Worm (Caenorhabditis elegans) whole organism, L1 larva: Measurements from ENCODE around the gene str-193.

ENCODE experiments used
- C04F5.9 ChIP-seq: sonication (generic microtip); optimal IDR thresholded peaks from 2 replicates; lab custom pipeline; 2016; ENCODE audit warnings: missing genetic modification characterization, missing compliant biosample characterization
- C16A3.4 ChIP-seq: fragments of 150-350 bp; optimal IDR thresholded peaks from 2 replicates; lab custom pipeline; 2014; ENCODE audit warnings: missing biosample characterization, missing genetic modification characterization
- C34B4.2 ChIP-seq: sonication (generic microtip); optimal IDR thresholded peaks from 2 replicates; lab custom pipeline; 2017; ENCODE audit warnings: mild to moderate bottlenecking, missing genetic modification characterization, missing compliant biosample characterization
- Y116A8C.19 ChIP-seq: sonication (generic microtip); optimal IDR thresholded peaks from 2 replicates; lab custom pipeline; 2016; ENCODE audit warnings: missing compliant biosample characterization, missing genetic modification characterization, borderline replicate concordance
- aha-1 ChIP-seq: fragments of 150-350 bp; optimal IDR thresholded peaks from 2 replicates; lab custom pipeline; 2014; ENCODE audit warnings: missing biosample characterization, missing genetic modification characterization
- ama-1 ChIP-seq: fragments of 150-350 bp; optimal IDR thresholded peaks from 2 replicates; lab custom pipeline; 2014
- blmp-1 ChIP-seq: fragments of 150-350 bp; optimal IDR thresholded peaks from 2 replicates; lab custom pipeline; 2014; ENCODE audit warnings: missing biosample characterization, missing genetic modification characterization
- ceh-8 ChIP-seq: fragments of 200-800 bp; sonication (Bioruptor generic); optimal IDR thresholded peaks from 2 replicates; lab custom pipeline; 2018; ENCODE audit warnings: mild to moderate bottlenecking, missing genetic modification characterization, moderate library complexity, missing compliant biosample characterization
- ceh-82 ChIP-seq, 3 experiments: fragments of 150-350 bp in 1 of 3; sonication (generic microtip) in 2 of 3; optimal IDR thresholded peaks; 2 replicates each; lab custom pipeline; 2014 to 2017; ENCODE audit warnings: missing biosample characterization in 3 of 3, missing genetic modification characterization in 3 of 3
- ceh-90 ChIP-seq: sonication (generic microtip); optimal IDR thresholded peaks from 2 replicates; lab custom pipeline; 2016; ENCODE audit warnings: missing genetic modification characterization, missing compliant biosample characterization
- ces-1 ChIP-seq: fragments of 150-350 bp; optimal IDR thresholded peaks from 2 replicates; lab custom pipeline; 2014; ENCODE audit warnings: missing biosample characterization, missing genetic modification reagents, missing genetic modification characterization
- dsc-1 ChIP-seq: sonication (generic microtip); optimal IDR thresholded peaks from 2 replicates; lab custom pipeline; 2016; ENCODE audit warnings: mild to moderate bottlenecking, missing genetic modification characterization, missing compliant biosample characterization
- efl-1 ChIP-seq, 4 experiments: fragments of 150-350 bp; optimal IDR thresholded peaks in 3 of 4; peaks in 1 of 4; 1 replicate in 1 of 4; 2 replicates in 3 of 4; lab custom pipeline; 2014; ENCODE audit warnings: missing biosample characterization in 2 of 4, missing genetic modification characterization in 2 of 4, missing genetic modification reagents in 2 of 4
- efl-3 ChIP-seq: fragments of 200-800 bp; sonication (Bioruptor generic); optimal IDR thresholded peaks from 2 replicates; lab custom pipeline; 2018; ENCODE audit warnings: mild to moderate bottlenecking, missing genetic modification characterization, missing compliant biosample characterization
- egl-13 ChIP-seq: sonication (generic microtip); optimal IDR thresholded peaks from 2 replicates; lab custom pipeline; 2016; ENCODE audit warnings: missing genotype, missing genetic modification reagents, missing genetic modification characterization, missing compliant biosample characterization
- egl-27 ChIP-seq, 2 experiments: fragments of 150-350 bp in 1 of 2; sonication (generic microtip); optimal IDR thresholded peaks; 3 replicates each; lab custom pipeline; 2017 to 2018; ENCODE audit warnings: missing biosample characterization in 2 of 2, missing genetic modification characterization in 2 of 2, missing genetic modification reagents in 2 of 2
- elt-2 ChIP-seq: sonication (generic microtip); optimal IDR thresholded peaks from 2 replicates; lab custom pipeline; 2016; ENCODE audit warnings: missing genetic modification characterization, mild to moderate bottlenecking, inconsistent platforms, missing compliant biosample characterization, missing genetic modification reagents
- ets-5 ChIP-seq: fragments of 200-800 bp; sonication (Bioruptor generic); IDR thresholded peaks from 2 replicates; pipeline ENCODE4 v1.3.6; 2022; ENCODE audit warnings: missing genetic modification characterization, missing compliant biosample characterization
- fkh-10 ChIP-seq: sonication (generic microtip); optimal IDR thresholded peaks from 2 replicates; lab custom pipeline; 2017; ENCODE audit warnings: missing biosample characterization, missing genetic modification reagents, missing genetic modification characterization
- fkh-8 ChIP-seq: sonication (generic microtip); optimal IDR thresholded peaks from 2 replicates; lab custom pipeline; 2016; ENCODE audit warnings: mild to moderate bottlenecking, missing genetic modification characterization, missing compliant biosample characterization
- grh-1 ChIP-seq: fragments of 200-800 bp; sonication (Bioruptor generic); IDR thresholded peaks from 2 replicates; pipeline ENCODE4 v1.3.6; 2022; ENCODE audit warnings: missing genetic modification reagents, missing genetic modification characterization, missing compliant biosample characterization
- irx-1 ChIP-seq: sonication (generic microtip); optimal IDR thresholded peaks from 2 replicates; lab custom pipeline; 2016; ENCODE audit warnings: missing genetic modification characterization, missing compliant biosample characterization
- isw-1 ChIP-seq: fragments of 200-800 bp; sonication (Bioruptor generic); IDR thresholded peaks from 2 replicates; pipeline ENCODE4 v1.3.6; 2022; ENCODE audit warnings: missing genetic modification characterization, missing compliant biosample characterization
- nhr-12 ChIP-seq: sonication (generic microtip); optimal IDR thresholded peaks from 2 replicates; lab custom pipeline; 2017; ENCODE audit warnings: missing biosample characterization, missing genetic modification characterization
- nhr-47 ChIP-seq: sonication (generic microtip); optimal IDR thresholded peaks from 2 replicates; lab custom pipeline; 2016; ENCODE audit warnings: mild to moderate bottlenecking, missing genetic modification characterization, moderate library complexity, missing compliant biosample characterization
- nhr-77 ChIP-seq: fragments of 150-350 bp; optimal IDR thresholded peaks from 2 replicates; lab custom pipeline; 2014; ENCODE audit warnings: missing biosample characterization, missing genetic modification characterization
- nhr-84 ChIP-seq: sonication (generic microtip); optimal IDR thresholded peaks from 2 replicates; lab custom pipeline; 2017; ENCODE audit warnings: missing biosample characterization, missing genetic modification characterization
- nhr-85 ChIP-seq: sonication (generic microtip); peaks from one replicate; lab custom pipeline; 2016; ENCODE audit warnings: missing genetic modification characterization, inconsistent platforms, missing compliant biosample characterization
- nhr-90 ChIP-seq: sonication (generic microtip); optimal IDR thresholded peaks from 2 replicates; lab custom pipeline; 2016; ENCODE audit warnings: mild to moderate bottlenecking, missing genetic modification characterization, missing compliant biosample characterization; ENCODE audit not compliant: poor library complexity
- pax-3 ChIP-seq: fragments of 200-800 bp; sonication (Bioruptor generic); optimal IDR thresholded peaks from 2 replicates; lab custom pipeline; 2018; ENCODE audit warnings: mild to moderate bottlenecking, missing genetic modification characterization, moderate library complexity, missing compliant biosample characterization
- pqm-1 ChIP-seq: sonication (generic microtip); optimal IDR thresholded peaks from 3 replicates; lab custom pipeline; 2017; ENCODE audit warnings: missing biosample characterization, missing genetic modification characterization
- rnt-1 ChIP-seq: sonication (generic microtip); optimal IDR thresholded peaks from 2 replicates; lab custom pipeline; 2016; ENCODE audit warnings: mild to moderate bottlenecking, missing genetic modification characterization, moderate library complexity, missing compliant biosample characterization
- snpc-4 ChIP-seq: fragments of 150-350 bp; optimal IDR thresholded peaks from 2 replicates; lab custom pipeline; 2014; ENCODE audit warnings: missing biosample characterization, missing genetic modification characterization
- sox-4 ChIP-seq: sonication (generic microtip); optimal IDR thresholded peaks from 2 replicates; lab custom pipeline; 2016; ENCODE audit warnings: missing genetic modification characterization, missing compliant biosample characterization
- swsn-7 ChIP-seq: sonication (generic microtip); optimal IDR thresholded peaks from 2 replicates; lab custom pipeline; 2016; ENCODE audit warnings: missing genetic modification characterization, missing compliant biosample characterization
- tlp-1 ChIP-seq: fragments of 150-350 bp; optimal IDR thresholded peaks from 2 replicates; lab custom pipeline; 2014; ENCODE audit warnings: missing biosample characterization, missing genetic modification characterization
- unc-130 ChIP-seq: fragments of 150-350 bp; optimal IDR thresholded peaks from 2 replicates; lab custom pipeline; 2017; ENCODE audit warnings: missing biosample characterization, missing genetic modification characterization, inconsistent platforms
- unc-30 ChIP-seq: sonication (generic microtip); optimal IDR thresholded peaks from 2 replicates; lab custom pipeline; 2017; ENCODE audit warnings: missing biosample characterization, missing genetic modification characterization
- unc-62 ChIP-seq: fragments of 150-350 bp; optimal IDR thresholded peaks from 2 replicates; lab custom pipeline; 2014; ENCODE audit warnings: missing biosample characterization, missing genetic modification reagents, missing genetic modification characterization
- unc-86 ChIP-seq: sonication (generic microtip); optimal IDR thresholded peaks from 2 replicates; lab custom pipeline; 2016; ENCODE audit warnings: missing genetic modification characterization, missing compliant biosample characterization
- unc-98 ChIP-seq: fragments of 200-800 bp; sonication (Bioruptor generic); IDR thresholded peaks from 2 replicates; pipeline ENCODE4 v1.3.6; 2022; ENCODE audit warnings: missing genetic modification characterization, missing compliant biosample characterization
- zag-1 ChIP-seq: fragments of 150-350 bp; optimal IDR thresholded peaks from 2 replicates; lab custom pipeline; 2014; ENCODE audit warnings: missing biosample characterization, missing genetic modification characterization
- zip-4 ChIP-seq: fragments of 200-800 bp; sonication (Bioruptor generic); optimal IDR thresholded peaks from 2 replicates; lab custom pipeline; 2018; ENCODE audit warnings: mild to moderate bottlenecking, missing genetic modification characterization, moderate library complexity, missing compliant biosample characterization
- ztf-11 ChIP-seq, 2 experiments: sonication (generic microtip); optimal IDR thresholded peaks; 2 replicates each; lab custom pipeline; 2016 to 2017; ENCODE audit warnings: missing genetic modification characterization in 2 of 2, missing biosample characterization in 1 of 2, missing compliant biosample characterization in 1 of 2

The str-193 gene

ce11 chrV:9789657-9790261, 31.9 kb downstream of the str-193 start, which contains the start of gene ztf-7 (continued):
- TF ChIP-seq unc-62 (GFP tag; lab: Kevin White, UChicago): no peak
- TF ChIP-seq pqm-1 (tag; lab: Kevin White, UChicago): no peak
- peak; percentile 85 for TF ChIP-seq C04F5.9 (tag; lab: Kevin White, UChicago)
- peak; percentile 83 for TF ChIP-seq aha-1 (tag; lab: Kevin White, UChicago)
- no peak for TF ChIP-seq tlp-1 (tag; lab: Kevin White, UChicago)
- TF ChIP-seq, all 84 proteins: peak for 65

ce11 chrV:9786721-9787131, 34.9 kb downstream of the str-193 start, which contains the start of gene F46B6.6:
F46B6.6 (minus strand) TSS chrV:9786868.
- no peak for TF ChIP-seq ceh-90
- TF ChIP-seq unc-86 (tag; lab: Kevin White, UChicago): no peak
- TF ChIP-seq ceh-82 (tag; optimal IDR thresholded peaks at IDR 0.05; lab: Kevin White, UChicago): no peak
- TF ChIP-seq swsn-7: no peak
- TF ChIP-seq nhr-47 (tag; lab: Kevin White, UChicago): peak; percentile 15
- TF ChIP-seq nhr-77 (tag; lab: Kevin White, UChicago): no peak
- TF ChIP-seq dsc-1 (tag; lab: Kevin White, UChicago): no peak
- peak; percentile 39 for TF ChIP-seq nhr-85 (tag; lab: Kevin White, UChicago)
- peak in 1 of 2 experiments; percentile 1 for TF ChIP-seq efl-1 (optimal IDR thresholded peaks at IDR 0.05; lab: Kevin White, UChicago)
- TF ChIP-seq efl-1 (GFP tag; optimal IDR thresholded peaks at IDR 0.05 in 1 of 2; lab: Kevin White, UChicago): peak in 1 of 2 experiments; percentile 88
- no peak for TF ChIP-seq nhr-12 (tag; lab: Kevin White, UChicago)
- TF ChIP-seq ama-1 (lab: Kevin White, UChicago): peak; percentile 70
- peak in 1 of 2 experiments; percentile 5 for TF ChIP-seq ztf-11 (tag; optimal IDR thresholded peaks at IDR 0.05; lab: Kevin White, UChicago)
- TF ChIP-seq rnt-1 (tag; lab: Kevin White, UChicago): no peak
- peak; percentile 7 for TF ChIP-seq nhr-90 (tag; lab: Kevin White, UChicago)
- TF ChIP-seq elt-2: peak; percentile 1
- TF ChIP-seq isw-1 (GFP tag; lab: Robert Waterston, UW): no peak
- TF ChIP-seq irx-1 (tag; lab: Kevin White, UChicago): no peak
- TF ChIP-seq Y116A8C.19 (tag; lab: Kevin White, UChicago): no peak
- no peak for TF ChIP-seq C16A3.4

ce11 chrV:9784215-9784614, 37.4 kb downstream of the str-193 start:
- no peak for TF ChIP-seq ztf-11 (tag; optimal IDR thresholded peaks at IDR 0.05; lab: Kevin White, UChicago)
- no peak for TF ChIP-seq ama-1 (lab: Kevin White, UChicago)
- TF ChIP-seq ets-5 (GFP tag; lab: Robert Waterston, UW): no peak
- TF ChIP-seq egl-27 (tag; optimal IDR thresholded peaks at IDR 0.05; lab: Kevin White, UChicago): no peak
- TF ChIP-seq blmp-1: no peak
- no peak for TF ChIP-seq efl-1 (optimal IDR thresholded peaks at IDR 0.05; lab: Kevin White, UChicago)
- TF ChIP-seq efl-1 (GFP tag; optimal IDR thresholded peaks at IDR 0.05 in 1 of 2; lab: Kevin White, UChicago): no peak
- TF ChIP-seq zag-1 (tag; lab: Kevin White, UChicago): no peak
- no peak for TF ChIP-seq unc-62 (GFP tag; lab: Kevin White, UChicago)
- TF ChIP-seq efl-3 (GFP tag; lab: Kevin White, UChicago): no peak

- TF ChIP-seq snpc-4 (tag; lab: Kevin White, UChicago) (no peak), fkh-10 (GFP tag; lab: Kevin White, UChicago) (no peak), pax-3 (tag; lab: Kevin White, UChicago) (no peak), C34B4.2 (no peak), nhr-84 (tag; lab: Kevin White, UChicago) (no peak), dsc-1 (tag; lab: Kevin White, UChicago) (no peak), egl-13 (no peak), unc-98 (GFP tag; lab: Robert Waterston, UW) (no peak), ztf-11 (tag; optimal IDR thresholded peaks at IDR 0.05; lab: Kevin White, UChicago) (no peak), ces-1 (no peak), fkh-8 (tag; lab: Kevin White, UChicago) (no peak), unc-30 (tag; lab: Kevin White, UChicago) (no peak), egl-27 (tag; optimal IDR thresholded peaks at IDR 0.05; lab: Kevin White, UChicago) (no peak), ceh-8 (GFP tag; lab: Kevin White, UChicago) (no peak), grh-1 (no peak), Y116A8C.19 (tag; lab: Kevin White, UChicago) (no peak), zip-4 (no peak), sox-4 (tag; lab: Kevin White, UChicago) (no peak), unc-130 (tag; lab: Kevin White, UChicago) (no peak)
Measured at ce11 chrV:9782969-9783368, 38.7 kb downstream of the str-193 start, which contains the start of gene F46B6.5. F46B6.5 (minus strand) TSS chrV:9783069.
